Worm (Caenorhabditis elegans): ENCODE data around the gene Y47D7A.9.

DNA sequence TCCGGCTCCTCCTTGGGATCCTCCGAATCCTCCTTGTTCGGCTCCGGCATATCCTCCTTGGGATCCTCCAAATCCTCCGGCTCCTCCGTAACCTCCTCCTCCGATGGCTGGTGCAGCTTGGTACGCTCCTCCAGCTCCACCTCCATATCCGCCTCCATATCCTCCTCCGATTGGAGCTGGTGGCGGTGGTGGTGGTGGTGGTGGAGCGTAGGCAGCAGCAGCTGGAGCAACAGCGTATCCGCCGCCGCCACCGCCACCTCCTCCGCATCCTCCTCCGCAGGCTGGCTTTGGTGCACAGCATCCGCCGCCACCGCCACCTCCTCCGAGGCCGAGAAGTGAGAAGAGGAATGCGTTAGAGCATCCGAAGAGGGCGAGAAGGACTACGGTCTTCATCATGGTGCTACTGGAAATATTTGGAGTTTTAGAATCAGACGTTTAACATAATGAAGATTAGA is 9.1 kb upstream of the Y47D7A.9 start, which contains the start of gene Y47D7A.15:
- TF ChIP-seq sem-2 (GFP tag; optimal IDR thresholded peaks at IDR 0.05) (no peak), elt-3 (tag; optimal IDR thresholded peaks at IDR 0.05) (no peak), unc-62 (GFP tag; optimal IDR thresholded peaks at IDR 0.05) (no peak), snpc-4 (tag; optimal IDR thresholded peaks at IDR 0.05) (no peak), M03D4.4 (tag; optimal IDR thresholded peaks at IDR 0.05) (no peak), nhr-28 (tag; optimal IDR thresholded peaks at IDR 0.05) (no peak), ztf-11 (tag; optimal IDR thresholded peaks at IDR 0.05) (no peak)

Measured in whole organism, mixed stage, embryonic.